Worm (Caenorhabditis elegans): ENCODE results near the gene C03E10.1.
A peak's percentile ranks its signal among the peaks of the same experiment; 100 is the strongest.

Gene C03E10.1

DNA sequence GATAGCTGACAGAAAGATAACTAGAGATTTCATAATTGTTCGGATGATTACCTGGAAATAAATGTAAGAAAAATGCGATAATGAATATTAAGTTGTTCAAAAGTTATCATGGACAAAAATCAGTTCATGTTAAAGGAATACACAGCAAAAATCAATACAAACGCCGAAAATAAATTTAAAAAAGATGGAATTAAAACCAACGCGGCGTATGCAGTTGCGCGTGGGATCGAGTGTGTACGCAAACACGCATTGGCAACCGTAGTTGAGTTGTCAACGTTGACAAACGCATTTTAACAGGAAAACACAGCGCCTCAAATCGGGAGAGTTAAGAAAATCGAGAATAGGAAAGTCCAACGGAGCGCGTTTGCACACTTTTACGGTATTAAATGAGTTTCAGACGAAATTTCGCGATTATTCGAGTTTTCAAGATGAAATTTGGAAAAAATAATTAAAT lies 36.0 kb downstream of the C03E10.1 start, which contains the start of gene tmed-10 (continued):
- TF ChIP-seq xnd-1 (tag; optimal IDR thresholded peaks at IDR 0.05) (no peak), zim-3 (tag; optimal IDR thresholded peaks at IDR 0.05) (no peak), lin-26 (GFP tag; IDR thresholded peaks at IDR 0.05) (0 out of 2 replicates have a peak, but pooled peaks have one; percentile 42), atf-7 (tag; optimal IDR thresholded peaks at IDR 0.05) (no peak), unc-62 (GFP tag; optimal IDR thresholded peaks at IDR 0.05) (no peak), mes-4 (tag; optimal IDR thresholded peaks at IDR 0.05) (no peak), ztf-28 (GFP tag; IDR thresholded peaks at IDR 0.05) (no peak), ztf-18 (tag; optimal IDR thresholded peaks at IDR 0.05) (peak; percentile 44), T07F8.4 (tag; optimal IDR thresholded peaks at IDR 0.05) (no peak), cebp-1 (GFP tag; IDR thresholded peaks at IDR 0.05) (no peak), cebp-1 (tag; optimal IDR thresholded peaks at IDR 0.05) (no peak), lir-1 (GFP tag; conservative IDR thresholded peaks at IDR 0.05) (peak; percentile 70; the same call in 1 of the 2 replicates), ccch-3 (GFP tag; optimal IDR thresholded peaks at IDR 0.05) (no peak), hrde-1 (tag; optimal IDR thresholded peaks at IDR 0.05; ENCODE audit: borderline replicate concordance) (no peak), nhr-27 (tag; optimal IDR thresholded peaks at IDR 0.05) (no peak), snpc-4 (GFP tag; optimal IDR thresholded peaks at IDR 0.05) (peak; percentile 28), snpc-4 (tag; optimal IDR thresholded peaks at IDR 0.05) (peak in 3 of 4 experiments; percentile 27 to 72 (median 57)), egl-44 (GFP tag; IDR thresholded peaks at IDR 0.05) (0 out of 2 replicates have a peak, but pooled peaks have one; percentile 24), hmg-1.2 (GFP tag; IDR thresholded peaks at IDR 0.05) (peak; percentile 77), akir-1 (GFP tag; optimal IDR thresholded peaks at IDR 0.05) (no peak)

DNA sequence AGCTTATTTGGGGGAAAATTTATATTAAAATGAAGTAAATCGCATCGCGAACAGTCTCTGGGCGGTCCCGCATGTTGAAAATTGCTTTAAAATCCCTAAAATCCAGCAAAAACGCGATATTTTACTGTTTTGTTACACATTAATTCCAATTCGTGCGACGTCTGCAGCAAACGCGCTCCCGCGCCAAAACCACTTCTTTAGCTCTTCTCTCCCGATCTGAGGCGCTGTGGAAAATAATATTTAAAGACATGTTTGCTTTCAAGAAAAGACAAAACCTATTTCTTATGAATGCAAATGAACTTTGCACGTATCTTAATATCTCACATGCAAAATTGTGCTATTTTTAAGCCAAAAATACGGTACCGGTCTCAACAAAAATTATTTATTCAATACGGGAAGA lies 37.6 kb downstream of the C03E10.1 start:
- TF ChIP-seq Y67H2A.10 (GFP tag; conservative IDR thresholded peaks at IDR 0.05), result 0 out of 2 replicates have a peak, but pooled peaks have one; percentile 13
- peak; percentile 54 for TF ChIP-seq ceh-91 (GFP tag; IDR thresholded peaks at IDR 0.05)
- TF ChIP-seq dox-1 (GFP tag; IDR thresholded peaks at IDR 0.05), result peak; percentile 53; the same call in 1 of the 2 replicates
- TF ChIP-seq egrh-3 (GFP tag; IDR thresholded peaks at IDR 0.05), result peak; percentile 49; the same call in 1 of the 2 replicates
- 0 out of 2 replicates have a peak, but pooled peaks have one; percentile 56 for TF ChIP-seq Y79H2A.3 (GFP tag; conservative IDR thresholded peaks at IDR 0.05)
- TF ChIP-seq mcd-1 (GFP tag; IDR thresholded peaks at IDR 0.05), result peak; percentile 78
- peak; percentile 31; the same call in 1 of the 2 replicates for TF ChIP-seq pbrm-1 (GFP tag; IDR thresholded peaks at IDR 0.05)
- TF ChIP-seq ceh-100 (GFP tag; IDR thresholded peaks at IDR 0.05), result peak; percentile 92
- peak; percentile 73; the same call in 1 of the 2 replicates for TF ChIP-seq ztf-28 (GFP tag; IDR thresholded peaks at IDR 0.05)
- 0 out of 2 replicates have a peak, but pooled peaks have one; percentile 37 for TF ChIP-seq D2030.7 (GFP tag; IDR thresholded peaks at IDR 0.05)
- peak; percentile 22; the same call in 1 of the 2 replicates for TF ChIP-seq hmg-1.2 (GFP tag; IDR thresholded peaks at IDR 0.05)

DNA sequence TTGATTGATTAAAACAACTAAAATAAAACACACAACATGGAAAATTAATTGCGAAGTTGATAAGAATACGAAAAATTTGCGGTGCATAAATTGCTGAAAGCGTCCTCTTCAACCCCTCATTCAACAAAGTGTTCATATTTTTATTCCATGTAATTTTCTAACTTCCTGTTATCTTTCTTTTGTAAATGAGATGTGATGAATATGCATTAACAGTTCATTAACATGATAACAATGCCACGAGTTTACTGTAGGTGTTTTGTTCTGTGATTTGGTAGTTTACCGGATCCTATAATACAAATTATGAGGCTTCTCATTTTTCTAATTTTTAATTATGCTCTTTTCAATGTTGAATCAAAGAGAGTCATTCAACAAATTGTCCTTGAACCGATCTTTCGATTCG lies 38.1 kb downstream of the C03E10.1 start, which contains the start of gene F47G9.6:
TSS of gene F47G9.6 (plus strand) at position 301 of the 400 bp plus-strand sequence.
- TF ChIP-seq F33H1.4 (GFP tag; IDR thresholded peaks at IDR 0.05), result no peak
- TF ChIP-seq die-1 (tag; optimal IDR thresholded peaks at IDR 0.05), result no peak
- TF ChIP-seq egl-44 (GFP tag; IDR thresholded peaks at IDR 0.05), result no peak
- TF ChIP-seq lin-54 (GFP tag; optimal IDR thresholded peaks at IDR 0.05), result no peak
- no peak for TF ChIP-seq dox-1 (GFP tag; IDR thresholded peaks at IDR 0.05)
- TF ChIP-seq tlf-1 (GFP tag; optimal IDR thresholded peaks at IDR 0.05), result no peak
- no peak for TF ChIP-seq hsf-1 (GFP tag; IDR thresholded peaks at IDR 0.05)
- TF ChIP-seq rec-8 (tag; optimal IDR thresholded peaks at IDR 0.05), result no peak
- TF ChIP-seq snpc-4 (GFP tag; optimal IDR thresholded peaks at IDR 0.05), result no peak
- no peak for TF ChIP-seq snpc-4 (tag; optimal IDR thresholded peaks at IDR 0.05)
- no peak for TF ChIP-seq nfya-1 (tag; optimal IDR thresholded peaks at IDR 0.05; ENCODE audit: borderline replicate concordance, insufficient read depth)
- no peak for TF ChIP-seq ztf-18 (tag; optimal IDR thresholded peaks at IDR 0.05)
- TF ChIP-seq lag-1 (GFP tag; IDR thresholded peaks at IDR 0.05), result no peak
- TF ChIP-seq nhr-90 (tag; optimal IDR thresholded peaks at IDR 0.05), result no peak
